Worm (Caenorhabditis elegans): Measurements from ENCODE around the gene polq-1.

DNA sequence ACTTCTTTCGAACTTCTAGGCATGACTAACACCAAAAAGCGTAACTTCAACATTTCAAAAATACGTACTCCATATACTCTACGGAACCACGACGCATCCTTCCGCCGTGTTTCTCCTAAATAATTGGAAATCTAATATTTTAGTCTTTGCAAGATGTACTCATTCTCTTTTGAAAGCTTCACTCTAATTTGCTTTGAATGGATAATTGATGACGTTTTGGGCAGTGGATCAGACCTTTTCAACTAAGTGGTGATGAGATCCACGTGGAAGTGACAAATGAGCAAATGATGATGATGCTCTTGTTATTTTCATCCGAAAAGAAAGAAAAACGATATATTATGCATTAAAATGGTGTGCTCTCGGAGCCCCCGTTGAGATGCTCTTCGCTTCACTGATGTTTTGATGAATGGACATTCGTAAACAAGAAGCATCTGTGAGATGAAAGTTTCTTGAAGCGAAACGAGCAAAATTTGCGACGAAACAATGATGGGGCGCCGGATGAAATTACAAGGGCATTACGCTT is 21.6 kb upstream of the polq-1 start:
- no peak for TF ChIP-seq ztf-16 (tag; optimal IDR thresholded peaks at IDR 0.05)
- TF ChIP-seq ama-1 (optimal IDR thresholded peaks at IDR 0.05), result no peak
- TF ChIP-seq unc-55 (GFP tag; optimal IDR thresholded peaks at IDR 0.05), result no peak
- no peak for TF ChIP-seq tbx-7 (tag; optimal IDR thresholded peaks at IDR 0.05)
- TF ChIP-seq ets-4 (tag; optimal IDR thresholded peaks at IDR 0.05), result no peak
- no peak for TF ChIP-seq unc-86 (tag; optimal IDR thresholded peaks at IDR 0.05)
- no peak for TF ChIP-seq ceh-19 (GFP tag; optimal IDR thresholded peaks at IDR 0.05)

All from whole organism, late embryonic.